Worm (Caenorhabditis elegans) whole organism, L4 larva: Measurements from ENCODE around the gene btbd-10.

Experiments used
- D1046.2 ChIP-seq: fragments of 200-800 bp; sonication (Bioruptor generic); IDR thresholded peaks from 2 replicates; pipeline ENCODE4 v1.3.6; 2022; ENCODE audit warnings: missing genetic modification characterization, missing compliant biosample characterization
- F26F4.8 ChIP-seq: fragments of 200-800 bp; sonication (Bioruptor generic); conservative IDR thresholded peaks from 2 replicates; pipeline ENCODE4 v1.3.6; 2022; ENCODE audit warnings: missing genetic modification characterization, missing compliant biosample characterization
- F37D6.2 ChIP-seq: sonication (generic microtip); optimal IDR thresholded peaks from 2 replicates; lab custom pipeline; 2016; ENCODE audit warnings: mild to moderate bottlenecking, missing genetic modification characterization, missing compliant biosample characterization
- F44E2.7 ChIP-seq: fragments of 200-800 bp; sonication (Bioruptor generic); IDR thresholded peaks from 2 replicates; pipeline ENCODE4 v2.1.2; 2022; ENCODE audit warnings: missing genetic modification characterization, missing compliant biosample characterization
- R02D3.7 ChIP-seq: fragments of 150-350 bp; sonication (generic microtip); optimal IDR thresholded peaks from 3 replicates; lab custom pipeline; 2014; ENCODE audit warnings: missing biosample characterization, missing genetic modification characterization
- T26A8.4 ChIP-seq: fragments of 200-800 bp; sonication (Bioruptor generic); IDR thresholded peaks from 2 replicates; pipeline ENCODE4 v1.3.6; 2022; ENCODE audit warnings: missing genetic modification characterization, missing compliant biosample characterization
- Y105C5A.15 ChIP-seq: fragments of 200-800 bp; sonication (Bioruptor generic); IDR thresholded peaks from 2 replicates; pipeline ENCODE4 v1.3.6; 2022; ENCODE audit warnings: missing genetic modification characterization, missing compliant biosample characterization
- aha-1 ChIP-seq: fragments of 150-350 bp; peaks from one replicate; lab custom pipeline; 2014; ENCODE audit warnings: missing biosample characterization, missing genetic modification characterization
- ama-1 ChIP-seq: fragments of 150-350 bp; optimal IDR thresholded peaks from 2 replicates; lab custom pipeline; 2014; ENCODE audit warnings: inconsistent platforms, mixed read lengths
- arid-1 ChIP-seq: fragments of 200-800 bp; sonication (Bioruptor generic); conservative IDR thresholded peaks from 2 replicates; pipeline ENCODE4 v1.3.6; 2022; ENCODE audit warnings: missing genetic modification reagents, missing genetic modification characterization, missing compliant biosample characterization
- ceh-20 ChIP-seq: fragments of 200-800 bp; sonication (Bioruptor generic); IDR thresholded peaks from 2 replicates; pipeline ENCODE4 v1.3.6; 2022; ENCODE audit warnings: missing genetic modification reagents, missing genetic modification characterization, missing compliant biosample characterization
- ceh-28 ChIP-seq: fragments of 150-350 bp; optimal IDR thresholded peaks from 2 replicates; lab custom pipeline; 2014; ENCODE audit warnings: missing biosample characterization, missing genetic modification reagents, missing genetic modification characterization
- ceh-44 ChIP-seq: fragments of 200-800 bp; sonication (Bioruptor generic); IDR thresholded peaks from 2 replicates; pipeline ENCODE4 v1.3.6; 2022; ENCODE audit warnings: missing genetic modification reagents, missing genetic modification characterization, missing compliant biosample characterization
- ces-1 ChIP-seq: fragments of 150-350 bp; sonication (generic microtip); optimal IDR thresholded peaks from 4 replicates; lab custom pipeline; 2014; ENCODE audit warnings: missing biosample characterization, missing genetic modification reagents, missing genetic modification characterization
- daf-12 ChIP-seq: fragments of 150-350 bp; optimal IDR thresholded peaks from 2 replicates; lab custom pipeline; 2014; ENCODE audit warnings: missing biosample characterization, missing genetic modification reagents, missing genetic modification characterization
- daf-16 ChIP-seq, 3 experiments: sonication (generic microtip); optimal IDR thresholded peaks; 2 replicates each; lab custom pipeline; 2016 to 2017; ENCODE audit warnings: missing genetic modification characterization in 3 of 3, missing genetic modification reagents in 3 of 3, mild to moderate bottlenecking in 2 of 3, missing compliant biosample characterization in 2 of 3, missing biosample characterization in 1 of 3, moderate library complexity in 1 of 3
- daf-8 ChIP-seq: fragments of 200-800 bp; sonication (Bioruptor generic); IDR thresholded peaks from 2 replicates; pipeline ENCODE4 v1.3.6; 2022; ENCODE audit warnings: missing genetic modification characterization, missing compliant biosample characterization
- dmd-6 ChIP-seq: fragments of 200-800 bp; sonication (Bioruptor generic); IDR thresholded peaks from 2 replicates; pipeline ENCODE4 v1.3.6; 2022; ENCODE audit warnings: missing genetic modification reagents, missing genetic modification characterization, missing compliant biosample characterization
- duxl-1 ChIP-seq: sonication (generic microtip); optimal IDR thresholded peaks from 2 replicates; lab custom pipeline; 2016; ENCODE audit warnings: mild to moderate bottlenecking, missing genetic modification characterization, moderate library complexity, missing compliant biosample characterization; ENCODE audit not compliant: poor library complexity
- fkh-10 ChIP-seq: fragments of 150-350 bp; optimal IDR thresholded peaks from 2 replicates; lab custom pipeline; 2014; ENCODE audit warnings: missing biosample characterization, missing genetic modification reagents, missing genetic modification characterization
- gei-8 ChIP-seq: fragments of 200-800 bp; sonication (Bioruptor generic); optimal IDR thresholded peaks from 2 replicates; lab custom pipeline; 2018; ENCODE audit warnings: mild to moderate bottlenecking, missing genetic modification characterization, missing compliant biosample characterization
- lin-29 ChIP-seq: fragments of 200-800 bp; sonication (Bioruptor generic); IDR thresholded peaks from 2 replicates; pipeline ENCODE4 v1.3.6; 2022; ENCODE audit warnings: missing genetic modification reagents, missing genetic modification characterization, missing compliant biosample characterization
- lir-3 ChIP-seq: sonication (generic microtip); optimal IDR thresholded peaks from 2 replicates; lab custom pipeline; 2016; ENCODE audit warnings: mild to moderate bottlenecking, missing genetic modification characterization, missing compliant biosample characterization
- lsy-2 ChIP-seq, 2 experiments: fragments of 150-350 bp in 1 of 2; sonication (generic microtip) in 1 of 2; optimal IDR thresholded peaks; 2 replicates each; lab custom pipeline; 2014 to 2017; ENCODE audit warnings: missing biosample characterization in 2 of 2, missing genetic modification characterization in 2 of 2
- madf-9 ChIP-seq: fragments of 200-800 bp; sonication (Bioruptor generic); conservative IDR thresholded peaks from 2 replicates; pipeline ENCODE4 v1.3.6; 2022; ENCODE audit warnings: missing genetic modification reagents, missing genetic modification characterization, missing compliant biosample characterization
- mdl-1 ChIP-seq, 2 experiments: fragments of 150-350 bp in 1 of 2; sonication (generic microtip) in 1 of 2; optimal IDR thresholded peaks; 2 replicates each; lab custom pipeline; 2014 to 2017; ENCODE audit warnings: missing biosample characterization in 2 of 2, missing genetic modification characterization in 2 of 2
- mes-2 ChIP-seq: sonication (generic microtip); optimal IDR thresholded peaks from 2 replicates; lab custom pipeline; 2016; ENCODE audit warnings: missing genotype, mild to moderate bottlenecking, missing genetic modification characterization, missing compliant biosample characterization; ENCODE audit not compliant: poor library complexity, severe bottlenecking
- nhr-11 ChIP-seq: fragments of 150-350 bp; optimal IDR thresholded peaks from 2 replicates; lab custom pipeline; 2014; ENCODE audit warnings: missing biosample characterization, missing genetic modification characterization
- nhr-25 ChIP-seq: sonication (generic microtip); optimal IDR thresholded peaks from 2 replicates; lab custom pipeline; 2017; ENCODE audit warnings: missing genetic modification characterization, mild to moderate bottlenecking, missing compliant biosample characterization, antibody characterized with exemption, moderate library complexity, borderline replicate concordance; ENCODE audit not compliant: insufficient read depth
- nhr-28 ChIP-seq: fragments of 150-350 bp; optimal IDR thresholded peaks from 2 replicates; lab custom pipeline; 2014; ENCODE audit warnings: missing biosample characterization, missing genetic modification characterization
- nhr-41 ChIP-seq: fragments of 200-800 bp; sonication (Bioruptor generic); IDR thresholded peaks from 2 replicates; pipeline ENCODE4 v1.3.6; 2022; ENCODE audit warnings: missing genetic modification reagents, missing genetic modification characterization, missing compliant biosample characterization
- nhr-42 ChIP-seq: fragments of 200-800 bp; sonication (Bioruptor generic); IDR thresholded peaks from 2 replicates; pipeline ENCODE4 v1.3.6; 2022; ENCODE audit warnings: missing genetic modification characterization, missing compliant biosample characterization
- nhr-48 ChIP-seq: sonication (generic microtip); optimal IDR thresholded peaks from 2 replicates; lab custom pipeline; 2016; ENCODE audit warnings: mild to moderate bottlenecking, missing genetic modification characterization, missing compliant biosample characterization
- nhr-6 ChIP-seq: fragments of 150-350 bp; optimal IDR thresholded peaks from 2 replicates; lab custom pipeline; 2014; ENCODE audit warnings: missing biosample characterization, missing genetic modification characterization
- php-3 ChIP-seq: fragments of 200-800 bp; sonication (Bioruptor generic); IDR thresholded peaks from 2 replicates; pipeline ENCODE4 v1.3.6; 2022; ENCODE audit warnings: missing genetic modification reagents, missing genetic modification characterization, missing compliant biosample characterization
- pqm-1 ChIP-seq: sonication (generic microtip); optimal IDR thresholded peaks from 2 replicates; lab custom pipeline; 2017; ENCODE audit warnings: missing biosample characterization, missing genetic modification characterization
- rbr-2 ChIP-seq: sonication (generic microtip); optimal IDR thresholded peaks from 2 replicates; lab custom pipeline; 2016; ENCODE audit warnings: missing genotype, missing genetic modification characterization, missing compliant biosample characterization
- skn-1 ChIP-seq: fragments of 150-350 bp; optimal IDR thresholded peaks from 2 replicates; lab custom pipeline; 2014; ENCODE audit warnings: missing biosample characterization, missing genetic modification characterization
- snpc-4 ChIP-seq: fragments of 150-350 bp; optimal IDR thresholded peaks from 2 replicates; lab custom pipeline; 2014; ENCODE audit warnings: missing biosample characterization, missing genetic modification characterization
- spr-3 ChIP-seq: fragments of 200-800 bp; sonication (Bioruptor generic); optimal IDR thresholded peaks from 2 replicates; lab custom pipeline; 2018; ENCODE audit warnings: mild to moderate bottlenecking, missing genetic modification characterization, missing compliant biosample characterization
- tag-97 ChIP-seq: fragments of 200-800 bp; sonication (Bioruptor generic); IDR thresholded peaks from 2 replicates; pipeline ENCODE4 v1.3.6; 2022; ENCODE audit warnings: missing genetic modification characterization, missing compliant biosample characterization
- tra-1 ChIP-seq: fragments of 200-800 bp; sonication (Bioruptor generic); IDR thresholded peaks from 2 replicates; pipeline ENCODE4 v1.3.6; 2022; ENCODE audit warnings: missing genetic modification reagents, missing genetic modification characterization, missing compliant biosample characterization
- unc-39 ChIP-seq: sonication (generic microtip); optimal IDR thresholded peaks from 2 replicates; lab custom pipeline; 2017; ENCODE audit warnings: missing biosample characterization, missing genetic modification characterization
- zip-11 ChIP-seq: fragments of 200-800 bp; sonication (Bioruptor generic); IDR thresholded peaks from 2 replicates; pipeline ENCODE4 v1.3.6; 2022; ENCODE audit warnings: missing genetic modification characterization, missing compliant biosample characterization
- zip-2 ChIP-seq: fragments of 150-350 bp; optimal IDR thresholded peaks from 2 replicates; lab custom pipeline; 2014; ENCODE audit warnings: missing biosample characterization, missing genetic modification characterization

btbd-10 gene

DNA sequence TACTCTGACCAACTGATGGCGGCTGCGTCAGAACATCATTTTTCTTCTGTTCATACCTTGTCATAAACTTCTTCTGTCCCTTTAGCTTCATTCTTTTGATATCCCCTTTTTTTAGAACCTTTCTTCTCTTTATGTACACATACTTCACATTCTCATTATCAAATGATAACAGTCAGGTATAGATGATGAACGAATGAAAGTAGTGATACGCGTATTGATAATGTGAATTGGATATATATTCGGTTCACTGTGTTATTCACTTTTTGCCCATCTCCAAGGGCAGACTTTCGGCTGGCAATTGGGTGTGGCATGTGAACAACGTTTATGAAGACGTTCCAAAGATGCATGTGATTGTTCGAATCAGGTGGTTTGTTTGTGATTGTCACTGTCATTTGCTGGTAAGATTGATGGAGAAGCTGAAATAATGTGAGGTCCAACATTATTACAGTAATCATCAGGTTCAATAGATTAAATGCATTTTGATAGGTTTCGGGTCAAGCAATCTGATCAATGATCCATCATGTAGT lies 30.4 kb upstream of the btbd-10 start, which contains the start of gene F11G11.15 (continued):
- peak; percentile 68 for TF ChIP-seq nhr-48 (tag; lab: Kevin White, UChicago)
- peak; percentile 33 for TF ChIP-seq nhr-28 (tag; lab: Kevin White, UChicago)
- TF ChIP-seq nhr-25, result no peak
- TF ChIP-seq ceh-44 (GFP tag; lab: Robert Waterston, UW), result no peak
- no peak for TF ChIP-seq nhr-42
- TF ChIP-seq ces-1 (GFP tag; lab: Kevin White, UChicago), result no peak
- no peak for TF ChIP-seq tag-97 (GFP tag; lab: Robert Waterston, UW)
- no peak for TF ChIP-seq dmd-6 (GFP tag; lab: Robert Waterston, UW)

DNA sequence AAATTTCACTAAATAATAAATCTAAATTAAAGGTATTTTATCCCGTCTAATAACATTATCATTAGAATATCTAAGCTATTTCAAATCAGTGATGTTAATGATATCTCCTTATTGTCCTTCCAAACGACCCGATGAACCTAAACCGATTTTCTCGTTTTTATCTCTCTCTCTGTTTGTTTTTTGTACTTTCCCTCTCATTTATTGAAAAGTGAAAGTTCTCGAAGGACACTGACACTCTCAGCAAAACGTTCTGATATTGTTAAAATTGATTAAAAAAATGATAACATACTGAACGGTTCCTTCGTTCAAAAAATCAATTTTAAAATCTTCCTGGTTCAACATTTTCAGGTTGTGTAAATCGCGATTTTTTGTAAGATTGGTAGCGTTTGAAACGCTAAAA lies 28.7 kb upstream of the btbd-10 start, which contains the start of gene F11G11.13:
Gene F11G11.13 (minus strand): TSS at position 89 of the 400 bp plus-strand sequence.
- no peak for TF ChIP-seq F44E2.7 (GFP tag; lab: Robert Waterston, UW)
- TF ChIP-seq nhr-25, result no peak
- TF ChIP-seq nhr-41 (GFP tag; lab: Robert Waterston, UW), result no peak
- no peak for TF ChIP-seq arid-1 (GFP tag; lab: Robert Waterston, UW)
- TF ChIP-seq F37D6.2, result no peak
- TF ChIP-seq nhr-6 (tag; lab: Kevin White, UChicago), result no peak
- no peak for TF ChIP-seq lsy-2 (tag; optimal IDR thresholded peaks at IDR 0.05; lab: Kevin White, UChicago)
- TF ChIP-seq lin-29 (GFP tag; lab: Robert Waterston, UW), result no peak
- TF ChIP-seq pqm-1 (tag; lab: Kevin White, UChicago), result no peak
- TF ChIP-seq zip-11 (GFP tag; lab: Robert Waterston, UW), result no peak
- no peak for TF ChIP-seq lir-3 (tag; lab: Kevin White, UChicago)
- no peak for TF ChIP-seq ama-1 (lab: Kevin White, UChicago)
- no peak for TF ChIP-seq daf-12 (tag; lab: Kevin White, UChicago)

DNA sequence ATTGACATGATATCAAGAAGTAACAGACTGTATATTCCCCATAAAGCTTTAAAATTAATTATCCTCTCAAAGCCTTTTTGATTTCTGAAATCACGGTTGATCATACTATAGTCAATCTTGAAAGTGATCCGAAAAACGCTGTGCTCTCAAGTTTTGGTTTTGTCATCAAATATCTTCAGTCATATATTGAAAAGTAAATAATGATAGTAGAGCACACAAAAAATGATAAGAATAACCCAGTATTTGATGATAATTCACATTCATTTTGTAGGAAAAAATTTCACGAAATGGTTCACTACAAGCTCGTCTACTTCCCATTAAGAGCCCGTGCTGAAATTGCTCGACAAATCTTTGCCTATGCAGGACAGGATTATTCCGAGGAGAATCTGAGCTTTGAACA lies 25.2 kb upstream of the btbd-10 start, which contains the start of gene gst-6:
Gene gst-6 (plus strand): TSS at position 263 of the 400 bp plus-strand sequence.
- TF ChIP-seq Y105C5A.15 (GFP tag; lab: Robert Waterston, UW) (no peak), arid-1 (GFP tag; lab: Robert Waterston, UW) (no peak), daf-16 (GFP tag; optimal IDR thresholded peaks at IDR 0.05; lab: Kevin White, UChicago) (no peak), daf-16 (tag; optimal IDR thresholded peaks at IDR 0.05; lab: Kevin White, UChicago) (peak; percentile 34), nhr-28 (tag; lab: Kevin White, UChicago) (peak; percentile 41), daf-8 (GFP tag; lab: Robert Waterston, UW) (no peak)

DNA sequence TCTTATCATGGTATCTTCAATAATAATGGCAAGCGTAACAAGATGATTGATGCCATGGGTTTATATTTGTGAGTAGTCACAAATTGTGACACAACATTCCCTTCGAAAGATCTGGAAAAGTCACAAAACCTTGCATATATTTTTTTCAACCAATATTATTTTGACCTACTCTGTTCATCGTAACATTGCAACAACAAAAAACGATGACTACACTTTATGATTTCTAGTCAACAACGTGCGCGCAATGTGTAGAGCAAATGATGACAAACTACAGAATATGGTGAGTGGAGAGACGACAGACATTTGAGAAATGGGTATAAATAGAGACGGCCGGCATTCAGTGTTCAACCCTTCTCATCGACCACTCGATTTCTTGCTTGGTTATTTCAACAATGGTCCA lies 23.1 kb upstream of the btbd-10 start, which contains the start of gene gst-7:
Gene gst-7 (plus strand): TSS at position 336 of the 400 bp plus-strand sequence.
- TF ChIP-seq snpc-4 (no peak), ama-1 (lab: Kevin White, UChicago) (no peak), mdl-1 (tag; optimal IDR thresholded peaks at IDR 0.05; lab: Kevin White, UChicago) (peak in 1 of 2 experiments; percentile 53), nhr-11 (tag; lab: Kevin White, UChicago) (peak; percentile 43), T26A8.4 (GFP tag; lab: Robert Waterston, UW) (no peak), aha-1 (no peak), daf-16 (GFP tag; optimal IDR thresholded peaks at IDR 0.05; lab: Kevin White, UChicago) (no peak), daf-16 (tag; optimal IDR thresholded peaks at IDR 0.05; lab: Kevin White, UChicago) (peak; percentile 89), spr-3 (GFP tag; lab: Kevin White, UChicago) (no peak), nhr-48 (tag; lab: Kevin White, UChicago) (peak; percentile 71), ceh-20 (no peak), gei-8 (GFP tag; lab: Kevin White, UChicago) (no peak), rbr-2 (no peak), D1046.2 (GFP tag; lab: Robert Waterston, UW) (no peak), ceh-28 (tag; lab: Kevin White, UChicago) (no peak), tra-1 (0 out of 2 replicates have a peak, but pooled peaks have one; percentile 20), F26F4.8 (GFP tag; lab: Robert Waterston, UW) (no peak), php-3 (GFP tag; lab: Robert Waterston, UW) (peak; percentile 68), unc-39 (no peak), zip-2 (tag; lab: Kevin White, UChicago) (no peak), R02D3.7 (tag; lab: Kevin White, UChicago) (no peak), tag-97 (GFP tag; lab: Robert Waterston, UW) (no peak), nhr-28 (tag; lab: Kevin White, UChicago) (peak; percentile 97), duxl-1 (tag; lab: Kevin White, UChicago) (no peak), mes-2 (tag; lab: Kevin White, UChicago) (peak; percentile 18), skn-1 (tag; lab: Kevin White, UChicago) (no peak), fkh-10 (GFP tag; lab: Kevin White, UChicago) (no peak), madf-9 (GFP tag; lab: Robert Waterston, UW) (no peak)
